Fruit fly (Drosophila melanogaster): ENCODE results near the gene CG5888.

Gene CG5888

DNA sequence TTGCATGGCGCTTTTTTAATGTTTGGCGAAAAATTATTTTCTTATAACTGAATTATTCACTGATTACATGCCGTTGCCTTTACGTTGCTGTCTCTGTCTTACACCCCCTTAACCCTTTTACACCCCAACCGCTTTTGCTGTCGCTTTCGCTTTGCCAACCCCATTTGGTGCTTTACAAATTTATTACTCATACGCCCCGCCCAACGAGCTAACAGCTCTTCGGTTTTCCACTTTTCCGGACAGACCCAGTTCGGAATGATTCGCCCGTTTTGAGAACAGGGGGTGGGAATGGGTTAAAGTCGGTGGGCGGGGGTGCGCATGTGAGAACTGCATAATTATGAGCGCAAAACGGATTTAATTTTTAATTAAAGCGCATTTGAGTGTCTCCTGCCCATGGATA, 67.3 kb downstream of the CG5888 start:
- TF ChIP-seq h (GFP tag; optimal IDR thresholded peaks at IDR 0.05) (no peak), dl (GFP tag; optimal IDR thresholded peaks at IDR 0.05; ENCODE audit: insufficient read depth in 1 of 2, partially characterized antibody in 2 of 2) (no peak), tai (GFP tag; optimal IDR thresholded peaks at IDR 0.05) (no peak), GATAd (GFP tag; optimal IDR thresholded peaks at IDR 0.05) (no peak)

DNA sequence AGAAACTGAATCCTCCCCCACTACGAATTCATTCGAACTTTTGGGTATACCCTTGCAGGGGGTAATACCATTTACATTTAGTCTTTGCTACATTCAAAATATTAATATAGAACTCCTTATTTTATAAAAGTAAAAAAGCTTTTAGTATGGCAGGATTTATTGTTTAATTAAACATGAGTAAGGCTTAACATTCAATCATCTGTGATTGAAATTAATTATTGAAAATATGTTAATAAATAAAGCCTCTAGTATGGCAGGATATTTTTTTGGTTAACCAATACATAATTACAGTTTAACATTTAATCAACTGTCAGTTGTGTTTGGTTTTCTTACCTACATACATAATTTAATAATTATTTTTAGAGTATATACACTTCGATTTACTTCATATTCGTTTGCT, 73.6 kb downstream of the CG5888 start:
- TF ChIP-seq woc (GFP tag; optimal IDR thresholded peaks at IDR 0.05) (no peak), Vsx2 (GFP tag; optimal IDR thresholded peaks at IDR 0.05; ENCODE audit: partially characterized antibody) (no peak)

DNA sequence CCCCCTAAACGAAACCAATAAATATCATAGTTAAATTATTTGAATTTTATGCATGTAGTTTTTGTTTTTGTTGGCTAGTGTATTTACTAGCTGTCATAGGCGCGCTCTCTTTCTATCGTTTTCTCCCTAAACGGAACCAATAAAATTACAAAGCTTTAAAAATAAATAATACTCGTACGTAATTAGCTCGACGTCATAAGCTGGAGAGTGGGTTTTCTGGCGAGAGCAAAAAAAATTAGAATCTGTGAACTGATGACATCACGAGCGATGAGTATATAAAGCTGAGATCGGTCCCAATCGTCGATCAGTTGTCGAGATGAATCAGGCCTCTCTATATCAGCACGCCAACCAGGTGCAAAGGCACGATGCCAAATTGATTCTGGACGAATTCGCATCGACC, 82.7 kb downstream of the CG5888 start, which contains the start of gene jhamt:
TSS of gene jhamt (plus strand) at position 301 of the 400 bp plus-strand sequence.
- TF ChIP-seq Dfd (GFP tag; optimal IDR thresholded peaks at IDR 0.05) (no peak), OdsH (GFP tag; optimal IDR thresholded peaks at IDR 0.05) (no peak)

DNA sequence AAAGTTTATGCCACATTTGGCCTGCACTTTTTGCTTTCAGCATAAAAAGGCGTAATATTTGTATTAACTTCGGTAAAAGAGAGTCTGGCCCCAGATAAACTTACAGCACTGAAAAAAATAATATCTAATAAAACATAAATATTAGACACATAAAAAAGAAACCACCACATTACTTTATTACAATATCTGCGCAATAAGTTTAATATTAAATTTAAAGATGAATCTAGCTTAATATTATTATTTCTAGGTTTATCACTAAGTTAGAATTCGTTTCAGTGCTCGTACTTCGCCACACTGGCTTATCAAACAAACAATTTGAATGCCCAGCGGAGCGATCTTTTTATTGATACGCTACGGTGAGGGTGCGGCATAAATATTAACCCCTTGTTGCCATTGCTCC, 90.4 kb downstream of the CG5888 start:
- TF ChIP-seq rgr (GFP tag; optimal IDR thresholded peaks at IDR 0.05), result peak; percentile 22
- peak; percentile 60 for TF ChIP-seq HLH106 (tag; optimal IDR thresholded peaks at IDR 0.05)
- no peak for TF ChIP-seq lola (GFP tag; optimal IDR thresholded peaks at IDR 0.05)
- no peak for TF ChIP-seq dl (GFP tag; optimal IDR thresholded peaks at IDR 0.05; ENCODE audit: insufficient read depth in 1 of 2, partially characterized antibody in 2 of 2)
- no peak for TF ChIP-seq psq (GFP tag; optimal IDR thresholded peaks at IDR 0.05)
- no peak for TF ChIP-seq Vsx2 (GFP tag; optimal IDR thresholded peaks at IDR 0.05; ENCODE audit: partially characterized antibody)
- TF ChIP-seq N (GFP tag; optimal IDR thresholded peaks at IDR 0.05), result no peak
- no peak for TF ChIP-seq dsf (GFP tag; optimal IDR thresholded peaks at IDR 0.05; ENCODE audit: borderline replicate concordance)
- no peak for TF ChIP-seq br (GFP tag; optimal IDR thresholded peaks at IDR 0.05)
- no peak for TF ChIP-seq Dfd (GFP tag; optimal IDR thresholded peaks at IDR 0.05)
- TF ChIP-seq h (GFP tag; optimal IDR thresholded peaks at IDR 0.05), result peak; percentile 45
- no peak for TF ChIP-seq ey (GFP tag; optimal IDR thresholded peaks at IDR 0.05)
- no peak for TF ChIP-seq Hr78 (GFP tag; optimal IDR thresholded peaks at IDR 0.05)
- peak; percentile 16 for TF ChIP-seq fru (GFP tag; optimal IDR thresholded peaks at IDR 0.05)
- TF ChIP-seq sv (GFP tag; optimal IDR thresholded peaks at IDR 0.05), result no peak
- no peak for TF ChIP-seq CG32264 (GFP tag; optimal IDR thresholded peaks at IDR 0.05)
- no peak for TF ChIP-seq Sp1 (GFP tag; optimal IDR thresholded peaks at IDR 0.05)
- no peak for TF ChIP-seq OdsH (GFP tag; optimal IDR thresholded peaks at IDR 0.05)
- TF ChIP-seq Rel (GFP tag; optimal IDR thresholded peaks at IDR 0.05), result no peak
- no peak for TF ChIP-seq Rel (tag; optimal IDR thresholded peaks at IDR 0.05)
- no peak for TF ChIP-seq Mio (GFP tag; optimal IDR thresholded peaks at IDR 0.05)
- no peak for TF ChIP-seq woc (GFP tag; optimal IDR thresholded peaks at IDR 0.05)
- TF ChIP-seq foxo (GFP tag; optimal IDR thresholded peaks at IDR 0.05), result peak in 1 of 2 experiments; percentile 25

DNA sequence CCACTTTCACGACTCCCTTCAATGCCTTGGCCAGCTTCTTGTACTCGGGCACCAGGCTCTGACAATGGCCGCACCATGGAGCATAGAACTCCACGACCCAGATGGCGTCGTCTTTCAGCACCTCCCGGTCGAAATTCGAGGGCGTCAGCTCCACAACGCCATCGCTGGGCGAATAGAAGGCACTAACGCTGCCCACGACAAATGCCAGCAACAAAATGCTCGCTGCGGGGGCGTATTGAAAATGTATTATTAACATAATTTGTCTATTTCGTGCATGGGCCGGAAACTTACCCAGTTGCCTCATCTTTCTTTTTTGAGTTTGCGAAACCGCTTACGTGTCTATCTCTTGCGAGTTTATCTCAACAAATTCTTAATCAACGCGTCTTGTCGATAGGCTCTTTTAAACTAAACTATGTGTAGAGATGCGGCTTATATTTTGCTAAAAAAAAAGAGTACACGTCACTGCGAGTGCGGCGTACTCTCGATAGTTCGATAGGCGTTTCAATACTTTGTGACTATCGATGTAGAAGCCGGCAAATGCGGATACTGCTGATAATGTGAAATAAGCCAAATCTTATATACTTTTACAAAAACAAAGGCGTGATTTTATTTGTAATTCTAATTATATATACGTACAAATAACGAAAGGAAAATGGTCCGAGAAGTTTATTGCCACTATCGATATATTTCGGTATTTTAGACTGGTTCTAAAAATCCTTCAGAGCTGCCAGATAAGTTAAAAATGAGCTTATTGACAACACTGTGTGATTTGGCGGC, 91.8 kb downstream of the CG5888 start, which contains the start of gene CaBP1:
TSS of gene CaBP1 (minus strand) at position 487 of the 777 bp plus-strand sequence.
- TF ChIP-seq Hr78 (GFP tag; optimal IDR thresholded peaks at IDR 0.05), result no peak
- no peak for TF ChIP-seq sage (GFP tag; optimal IDR thresholded peaks at IDR 0.05)
- TF ChIP-seq HLH106 (tag; optimal IDR thresholded peaks at IDR 0.05), result no peak
- TF ChIP-seq rgr (GFP tag; optimal IDR thresholded peaks at IDR 0.05), result no peak
- peak; percentile 18 for TF ChIP-seq h (GFP tag; optimal IDR thresholded peaks at IDR 0.05)
- no peak for TF ChIP-seq foxo (GFP tag; optimal IDR thresholded peaks at IDR 0.05)
- TF ChIP-seq N (GFP tag; optimal IDR thresholded peaks at IDR 0.05), result no peak
- no peak for TF ChIP-seq Dfd (GFP tag; optimal IDR thresholded peaks at IDR 0.05)
- TF ChIP-seq pan (optimal IDR thresholded peaks at IDR 0.05), result no peak
- peak; percentile 20 for TF ChIP-seq Jra (GFP tag; optimal IDR thresholded peaks at IDR 0.05)
- TF ChIP-seq sv (GFP tag; optimal IDR thresholded peaks at IDR 0.05), result no peak
- peak; percentile 20 for TF ChIP-seq Hnf4 (GFP tag; optimal IDR thresholded peaks at IDR 0.05)
- no peak for TF ChIP-seq woc (GFP tag; optimal IDR thresholded peaks at IDR 0.05)
- no peak for TF ChIP-seq Abd-B (GFP tag; optimal IDR thresholded peaks at IDR 0.05)
- no peak for TF ChIP-seq Vsx2 (GFP tag; optimal IDR thresholded peaks at IDR 0.05; ENCODE audit: partially characterized antibody)
- TF ChIP-seq fru (GFP tag; optimal IDR thresholded peaks at IDR 0.05), result no peak
- no peak for TF ChIP-seq dmrt93B (GFP tag; optimal IDR thresholded peaks at IDR 0.05)
- no peak for TF ChIP-seq jim (GFP tag; optimal IDR thresholded peaks at IDR 0.05)
- TF ChIP-seq tai (GFP tag; optimal IDR thresholded peaks at IDR 0.05), result no peak
- TF ChIP-seq ey (GFP tag; optimal IDR thresholded peaks at IDR 0.05), result no peak
- TF ChIP-seq psq (GFP tag; optimal IDR thresholded peaks at IDR 0.05), result no peak
- TF ChIP-seq br (GFP tag; optimal IDR thresholded peaks at IDR 0.05), result no peak
- TF ChIP-seq CG32264 (GFP tag; optimal IDR thresholded peaks at IDR 0.05), result no peak
- TF ChIP-seq dl (GFP tag; optimal IDR thresholded peaks at IDR 0.05; ENCODE audit: insufficient read depth in 1 of 2, partially characterized antibody in 2 of 2), result no peak
- no peak for TF ChIP-seq dsf (GFP tag; optimal IDR thresholded peaks at IDR 0.05; ENCODE audit: borderline replicate concordance)
- TF ChIP-seq CG9705 (GFP tag; optimal IDR thresholded peaks at IDR 0.05), result no peak
- no peak for TF ChIP-seq Hr83 (GFP tag; optimal IDR thresholded peaks at IDR 0.05; ENCODE audit: poor library complexity, severe bottlenecking)
- TF ChIP-seq lola (GFP tag; optimal IDR thresholded peaks at IDR 0.05), result no peak
- TF ChIP-seq GATAd (GFP tag; optimal IDR thresholded peaks at IDR 0.05), result no peak
- peak; percentile 79 for TF ChIP-seq CrebA (GFP tag; optimal IDR thresholded peaks at IDR 0.05; ENCODE audit: borderline replicate concordance)
- TF ChIP-seq usp (GFP tag; optimal IDR thresholded peaks at IDR 0.05), result no peak
- TF ChIP-seq Mio (GFP tag; optimal IDR thresholded peaks at IDR 0.05), result no peak
- no peak for TF ChIP-seq OdsH (GFP tag; optimal IDR thresholded peaks at IDR 0.05)
- no peak for TF ChIP-seq Sp1 (GFP tag; optimal IDR thresholded peaks at IDR 0.05)
